Fruit fly (Drosophila melanogaster) whole organism, embryonic: Measurements from ENCODE around the gene CG12115.

Source experiments
- CG11560 ChIP-seq: fragments of 200-800 bp; sonication (Bioruptor generic); IDR thresholded peaks from 3 replicates; pipeline ENCODE4 v1.3.6; 2022; ENCODE audit warnings: missing biosample characterization, missing genetic modification characterization
- CG12104 ChIP-seq: fragments of 200-800 bp; sonication (Bioruptor generic); optimal IDR thresholded peaks from 3 replicates; lab custom pipeline; 2016; ENCODE audit warnings: missing biosample characterization, missing genetic modification characterization
- CG14014 ChIP-seq: fragments of 200-800 bp; sonication (Bioruptor generic); IDR thresholded peaks from 2 replicates; pipeline ENCODE4 v1.3.6; 2022; ENCODE audit warnings: missing biosample characterization, missing genetic modification characterization
- CG14965 ChIP-seq: fragments of 200-800 bp; sonication (Bioruptor generic); optimal IDR thresholded peaks from 2 replicates; lab custom pipeline; 2016; ENCODE audit warnings: missing biosample characterization, missing genetic modification characterization, borderline replicate concordance
- CG1603 ChIP-seq: fragments of 200-800 bp; sonication (Bioruptor generic); optimal IDR thresholded peaks from 2 replicates; lab custom pipeline; 2019; ENCODE audit warnings: missing biosample characterization, mild to moderate bottlenecking, missing genetic modification characterization, moderate library complexity
- CG1647 ChIP-seq: fragments of 200-800 bp; sonication (Bioruptor generic); optimal IDR thresholded peaks from 3 replicates; lab custom pipeline; 2016; ENCODE audit warnings: missing biosample characterization, missing genetic modification characterization
- CG16815 ChIP-seq: fragments of 200-800 bp; sonication (Bioruptor generic); optimal IDR thresholded peaks from 3 replicates; lab custom pipeline; 2017; ENCODE audit warnings: missing biosample characterization, mild to moderate bottlenecking, missing genetic modification characterization
- CG2129 ChIP-seq: fragments of 200-800 bp; sonication (Bioruptor generic); IDR thresholded peaks from 2 replicates; pipeline ENCODE4 v1.3.6; 2022; ENCODE audit warnings: missing biosample characterization, missing genetic modification characterization; ENCODE audit not compliant: partially characterized antibody
- CG30020 ChIP-seq: fragments of 200-800 bp; optimal IDR thresholded peaks from 2 replicates; lab custom pipeline; 2019; ENCODE audit warnings: missing biosample characterization, mild to moderate bottlenecking, missing genetic modification characterization, moderate library complexity
- CG31388 ChIP-seq: fragments of 200-800 bp; sonication (Bioruptor generic); optimal IDR thresholded peaks from 2 replicates; lab custom pipeline; 2016; ENCODE audit warnings: missing biosample characterization, missing genetic modification characterization
- CG4328 ChIP-seq: fragments of 200-800 bp; sonication (Bioruptor generic); optimal IDR thresholded peaks from 3 replicates; lab custom pipeline; 2017; ENCODE audit warnings: missing biosample characterization, missing genetic modification reagents, missing genetic modification characterization
- CG43689 ChIP-seq: fragments of 200-800 bp; sonication (Bioruptor generic); IDR thresholded peaks from 2 replicates; pipeline ENCODE4 v1.3.6; 2022; ENCODE audit warnings: missing biosample characterization, missing genetic modification characterization
- CG4404 ChIP-seq: fragments of 200-800 bp; sonication (Bioruptor generic); IDR thresholded peaks from 2 replicates; pipeline ENCODE4 v1.3.6; 2022; ENCODE audit warnings: missing biosample characterization, missing genetic modification characterization
- CG4820 ChIP-seq: fragments of 200-800 bp; sonication (Bioruptor generic); optimal IDR thresholded peaks from 3 replicates; lab custom pipeline; 2016; ENCODE audit warnings: missing biosample characterization, missing genetic modification characterization
- CG6175 ChIP-seq: fragments of 200-800 bp; sonication (Bioruptor generic); IDR thresholded peaks from 3 replicates; pipeline ENCODE4 v1.3.6; 2022; ENCODE audit warnings: missing biosample characterization, missing genetic modification characterization
- CG6254 ChIP-seq: fragments of 200-800 bp; sonication (Bioruptor generic); optimal IDR thresholded peaks from 3 replicates; lab custom pipeline; 2017; ENCODE audit warnings: mild to moderate bottlenecking, missing biosample characterization, missing genetic modification reagents, missing genetic modification characterization
- CG6272 ChIP-seq: fragments of 200-800 bp; sonication (Bioruptor generic); IDR thresholded peaks from 2 replicates; pipeline ENCODE4 v1.3.6; 2022; ENCODE audit warnings: missing biosample characterization, missing genetic modification characterization
- CG6813 ChIP-seq: fragments of 200-800 bp; sonication (Bioruptor generic); optimal IDR thresholded peaks from 2 replicates; lab custom pipeline; 2017; ENCODE audit warnings: missing biosample characterization, missing genetic modification characterization, mild to moderate bottlenecking, moderate library complexity, missing genetic modification reagents
- CG8290 ChIP-seq, 3 experiments: fragments of 200-800 bp; sonication (Bioruptor generic); optimal IDR thresholded peaks; 2 replicates each; lab custom pipeline; 2016 to 2019; ENCODE audit warnings: missing biosample characterization in 3 of 3, missing genetic modification characterization in 3 of 3, mild to moderate bottlenecking in 2 of 3, moderate library complexity in 1 of 3
- CG8944 ChIP-seq: fragments of 200-800 bp; sonication (Bioruptor generic); optimal IDR thresholded peaks from 3 replicates; lab custom pipeline; 2016; ENCODE audit warnings: missing biosample characterization, missing genetic modification characterization
- CG9727 ChIP-seq: fragments of 200-800 bp; sonication (Bioruptor generic); optimal IDR thresholded peaks from 3 replicates; lab custom pipeline; 2017; ENCODE audit warnings: missing biosample characterization, mild to moderate bottlenecking, missing genetic modification characterization
- D19B ChIP-seq: fragments of 200-800 bp; sonication (Bioruptor generic); optimal IDR thresholded peaks from 2 replicates; lab custom pipeline; 2017; ENCODE audit warnings: missing biosample characterization, mild to moderate bottlenecking, missing genetic modification characterization
- Deaf1 ChIP-seq: fragments of 200-800 bp; optimal IDR thresholded peaks from 3 replicates; lab custom pipeline; 2019; ENCODE audit warnings: missing biosample characterization, mild to moderate bottlenecking, missing genetic modification characterization, moderate library complexity
- Dll ChIP-seq: fragments of 200-800 bp; sonication (Bioruptor generic); IDR thresholded peaks from 4 replicates; pipeline ENCODE4 v1.3.6; 2022; ENCODE audit warnings: missing biosample characterization, missing genetic modification characterization; ENCODE audit not compliant: partially characterized antibody
- Doc2 ChIP-seq: fragments of 200-800 bp; sonication (Bioruptor generic); IDR thresholded peaks from 2 replicates; pipeline ENCODE4 v1.3.6; 2022; ENCODE audit warnings: missing biosample characterization, missing genetic modification characterization
- Eip74EF ChIP-seq, 2 experiments: fragments of 200-800 bp in 1 of 2; fragments of >200 bp in 1 of 2; sonication (Bioruptor generic) in 1 of 2; optimal IDR thresholded peaks; 2 replicates each; lab custom pipeline; 2017 to 2019; ENCODE audit warnings: missing biosample characterization in 2 of 2, missing genetic modification characterization in 2 of 2, mild to moderate bottlenecking in 1 of 2, moderate library complexity in 1 of 2
- Elba2 ChIP-seq: fragments of 200-800 bp; sonication (Bioruptor generic); optimal IDR thresholded peaks from 3 replicates; lab custom pipeline; 2016; ENCODE audit warnings: missing biosample characterization, missing genetic modification characterization
- Ets97D ChIP-seq: fragments of 200-800 bp; sonication (Bioruptor generic); optimal IDR thresholded peaks from 3 replicates; lab custom pipeline; 2016; ENCODE audit warnings: missing biosample characterization, missing genetic modification characterization
- H15 ChIP-seq: fragments of 200-800 bp; sonication (Bioruptor generic); IDR thresholded peaks from 3 replicates; pipeline ENCODE4 v1.3.6; 2022; ENCODE audit warnings: missing biosample characterization, missing genetic modification characterization
- Hand ChIP-seq: fragments of 200-800 bp; sonication (Bioruptor generic); optimal IDR thresholded peaks from 2 replicates; lab custom pipeline; 2017; ENCODE audit warnings: mild to moderate bottlenecking, missing biosample characterization, missing genetic modification reagents, missing genetic modification characterization
- Hey ChIP-seq: fragments of 200-800 bp; sonication (Bioruptor generic); optimal IDR thresholded peaks from 3 replicates; lab custom pipeline; 2018; ENCODE audit warnings: missing biosample characterization, mild to moderate bottlenecking, missing genetic modification characterization
- HmgD ChIP-seq: fragments of 200-800 bp; sonication (Bioruptor generic); optimal IDR thresholded peaks from 3 replicates; lab custom pipeline; 2016; ENCODE audit warnings: missing biosample characterization, missing genetic modification characterization
- Hmr ChIP-seq: fragments of 200-800 bp; sonication (Bioruptor generic); optimal IDR thresholded peaks from 3 replicates; lab custom pipeline; 2017; ENCODE audit warnings: mild to moderate bottlenecking, missing biosample characterization, missing genetic modification reagents, missing genetic modification characterization
- Jarid2 ChIP-seq: fragments of 200-800 bp; sonication (Bioruptor generic); optimal IDR thresholded peaks from 3 replicates; lab custom pipeline; 2017; ENCODE audit warnings: mild to moderate bottlenecking, missing biosample characterization, missing genetic modification reagents, missing genetic modification characterization
- NC2α ChIP-seq: fragments of 200-800 bp; sonication (Bioruptor generic); optimal IDR thresholded peaks from 2 replicates; lab custom pipeline; 2016; ENCODE audit warnings: missing biosample characterization, missing genetic modification characterization
- NfI ChIP-seq: fragments of 200-800 bp; sonication (Bioruptor generic); optimal IDR thresholded peaks from 3 replicates; lab custom pipeline; 2018; ENCODE audit warnings: missing biosample characterization, mild to moderate bottlenecking, missing genetic modification characterization, moderate library complexity
- Poxn ChIP-seq: fragments of 200-800 bp; sonication (Bioruptor generic); IDR thresholded peaks from 2 replicates; pipeline ENCODE4 v1.3.6; 2022; ENCODE audit warnings: missing biosample characterization, missing genetic modification characterization
- amos ChIP-seq: fragments of 200-800 bp; sonication (Bioruptor generic); IDR thresholded peaks from 2 replicates; pipeline ENCODE4 v1.3.6; 2022; ENCODE audit warnings: missing biosample characterization, missing genetic modification characterization; ENCODE audit not compliant: partially characterized antibody
- chinmo ChIP-seq: fragments of 200-800 bp; sonication (Bioruptor generic); IDR thresholded peaks from 4 replicates; pipeline ENCODE4 v1.3.6; 2022; ENCODE audit warnings: missing biosample characterization, missing genetic modification characterization; ENCODE audit not compliant: partially characterized antibody
- chm ChIP-seq: fragments of 200-800 bp; sonication (Bioruptor generic); IDR thresholded peaks from 2 replicates; pipeline ENCODE4 v1.3.6; 2022; ENCODE audit warnings: missing biosample characterization, missing genetic modification characterization
- fd3F ChIP-seq: fragments of 200-800 bp; sonication (Bioruptor generic); optimal IDR thresholded peaks from 2 replicates; lab custom pipeline; 2018; ENCODE audit warnings: missing biosample characterization, mild to moderate bottlenecking, missing genetic modification characterization, moderate library complexity
- fd96Cb ChIP-seq: fragments of 200-800 bp; sonication (Bioruptor generic); optimal IDR thresholded peaks from 2 replicates; lab custom pipeline; 2018; ENCODE audit warnings: missing biosample characterization, mild to moderate bottlenecking, missing genetic modification characterization, moderate library complexity
- fru ChIP-seq: fragments of >200 bp; optimal IDR thresholded peaks from 2 replicates; lab custom pipeline; 2017
- ken ChIP-seq: fragments of 200-800 bp; sonication (Bioruptor generic); IDR thresholded peaks from 3 replicates; pipeline ENCODE4 v1.3.6; 2022; ENCODE audit warnings: missing biosample characterization, missing genetic modification characterization
- nau ChIP-seq: fragments of 200-800 bp; sonication (Bioruptor generic); optimal IDR thresholded peaks from 3 replicates; lab custom pipeline; 2017; ENCODE audit warnings: missing biosample characterization, mild to moderate bottlenecking, missing genetic modification characterization, missing genetic modification reagents
- slbo ChIP-seq: fragments of 200-800 bp; sonication (Bioruptor generic); IDR thresholded peaks from 2 replicates; pipeline ENCODE4 v1.3.6; 2022; ENCODE audit warnings: missing biosample characterization, missing genetic modification characterization
- unc-4 ChIP-seq: fragments of 200-800 bp; sonication (Bioruptor generic); IDR thresholded peaks from 2 replicates; pipeline ENCODE4 v1.3.6; 2022; ENCODE audit warnings: missing biosample characterization, missing genetic modification characterization; ENCODE audit not compliant: partially characterized antibody
- zfh1 ChIP-seq: fragments of 200-800 bp; sonication (Bioruptor generic); IDR thresholded peaks from 3 replicates; pipeline ENCODE4 v1.3.6; 2022; ENCODE audit warnings: missing biosample characterization, missing genetic modification characterization

The CG12115 gene

DNA sequence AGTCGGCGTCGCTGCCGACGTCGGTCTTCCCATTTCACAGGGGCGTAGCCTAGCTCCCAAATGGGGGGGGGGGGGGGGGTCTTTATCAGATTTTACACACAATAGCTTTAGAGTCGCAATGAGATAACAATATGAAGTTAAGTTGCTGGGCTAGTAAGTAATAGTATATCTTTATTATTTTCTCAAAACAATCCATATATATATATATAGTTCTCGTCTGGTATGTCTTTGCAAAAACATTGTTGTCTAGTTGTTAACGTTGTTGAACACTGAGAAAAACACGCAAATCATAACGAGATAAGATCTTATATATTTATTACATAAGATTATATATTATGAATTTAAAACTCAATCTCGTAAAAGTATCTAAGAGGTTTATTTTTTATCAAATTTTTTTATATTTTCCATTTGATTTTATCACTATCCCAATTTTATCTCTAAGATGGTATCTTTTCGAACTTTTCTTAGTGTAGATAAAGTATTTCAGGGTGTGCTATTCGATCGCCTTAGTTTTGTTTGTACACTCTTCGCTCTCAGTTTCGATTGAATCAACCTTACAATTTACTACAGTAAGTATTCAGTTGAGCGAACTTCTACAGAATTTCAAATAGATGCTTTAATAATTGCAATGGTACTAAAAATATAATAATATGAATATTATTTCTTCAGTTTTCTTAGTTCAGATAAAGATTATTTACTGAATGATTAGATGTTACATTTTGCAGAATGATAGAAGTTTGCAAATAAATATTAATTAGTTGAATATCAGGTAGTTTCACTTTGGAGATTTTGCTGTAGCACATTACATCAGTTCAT lies 11.7 kb upstream of the CG12115 start (continued):
- TF ChIP-seq amos (GFP tag; lab: Robert Waterston, UW), result no peak
- TF ChIP-seq CG1603 (tag; lab: Kevin White, UChicago), result peak; percentile 17
- peak; percentile 68 for TF ChIP-seq CG6813 (GFP tag; lab: Kevin White, UChicago)
- TF ChIP-seq Poxn (GFP tag; lab: Robert Waterston, UW), result peak; percentile 65; the same call in 1 of the 2 replicates
- no peak for TF ChIP-seq HmgD (GFP tag; lab: Kevin White, UChicago)
- peak; percentile 82 for TF ChIP-seq CG6175 (GFP tag; lab: Robert Waterston, UW)
- TF ChIP-seq zfh1 (GFP tag; lab: Robert Waterston, UW), result peak; percentile 66; the same call in 2 of the 3 replicates
- peak; percentile 68 for TF ChIP-seq CG16815 (GFP tag; lab: Kevin White, UChicago)
- TF ChIP-seq CG1647 (GFP tag; lab: Kevin White, UChicago), result no peak
- peak; percentile 58; the same call in 1 of the 2 replicates for TF ChIP-seq chm (GFP tag; lab: Robert Waterston, UW)
- peak in 1 of 2 experiments; percentile 31 for TF ChIP-seq Eip74EF (GFP tag; optimal IDR thresholded peaks at IDR 0.05; lab: Kevin White, UChicago)
- peak; percentile 78 for TF ChIP-seq CG9727
- TF ChIP-seq nau (GFP tag; lab: Kevin White, UChicago), result no peak
- no peak for TF ChIP-seq CG4820 (GFP tag; lab: Kevin White, UChicago)
- TF ChIP-seq CG4328, result peak; percentile 43
- no peak for TF ChIP-seq CG31388 (GFP tag; lab: Kevin White, UChicago)
- peak; percentile 69 for TF ChIP-seq NfI (GFP tag; lab: Kevin White, UChicago)
- peak; percentile 43 for TF ChIP-seq CG12104 (GFP tag; lab: Kevin White, UChicago)
- TF ChIP-seq CG6272, result peak; percentile 72; the same call in 1 of the 2 replicates
- TF ChIP-seq CG30020 (tag; lab: Kevin White, UChicago), result no peak
- no peak for TF ChIP-seq CG6254 (GFP tag; lab: Kevin White, UChicago)
- peak; percentile 96 for TF ChIP-seq slbo (GFP tag; lab: Robert Waterston, UW)
- TF ChIP-seq CG8290 (GFP tag; optimal IDR thresholded peaks at IDR 0.05; lab: Kevin White, UChicago), result no peak
- peak in 1 of 2 experiments; percentile 84 for TF ChIP-seq CG8290 (tag; optimal IDR thresholded peaks at IDR 0.05; lab: Kevin White, UChicago)
- TF ChIP-seq Hey (tag; lab: Kevin White, UChicago), result no peak
- TF ChIP-seq Dll (GFP tag; lab: Robert Waterston, UW), result no peak
- peak; percentile 89 for TF ChIP-seq CG14014 (GFP tag; lab: Robert Waterston, UW)
- peak; percentile 79 for TF ChIP-seq CG11560 (tag; lab: Robert Waterston, UW)
- TF ChIP-seq CG4404, result peak; percentile 66; the same call in 1 of the 2 replicates
- TF ChIP-seq chinmo, result no peak
- TF ChIP-seq Jarid2 (GFP tag; lab: Kevin White, UChicago), result peak; percentile 47
- no peak for TF ChIP-seq CG2129 (GFP tag; lab: Robert Waterston, UW)
- peak; percentile 73 for TF ChIP-seq D19B
- TF ChIP-seq H15 (GFP tag; lab: Robert Waterston, UW), result peak; percentile 70; the same call in 2 of the 3 replicates
- TF ChIP-seq CG43689, result peak; percentile 53; the same call in 1 of the 2 replicates
- TF ChIP-seq CG8944 (GFP tag; lab: Kevin White, UChicago), result no peak
- TF ChIP-seq fru (lab: Kevin White, UChicago), result no peak
- TF ChIP-seq Doc2 (GFP tag; lab: Robert Waterston, UW), result peak; percentile 40; the same call in 1 of the 2 replicates
- peak; percentile 90 for TF ChIP-seq Hmr (GFP tag; lab: Kevin White, UChicago)
- TF ChIP-seq CG14965 (GFP tag; lab: Kevin White, UChicago), result no peak
- peak; percentile 82 for TF ChIP-seq ken (GFP tag; lab: Robert Waterston, UW)
- TF ChIP-seq Elba2 (GFP tag; lab: Kevin White, UChicago), result no peak
- peak; percentile 37 for TF ChIP-seq Deaf1
- TF ChIP-seq fd96Cb, result peak; percentile 39
- TF ChIP-seq unc-4 (GFP tag; lab: Robert Waterston, UW), result no peak
- no peak for TF ChIP-seq Ets97D (GFP tag; lab: Kevin White, UChicago)
- TF ChIP-seq NC2α (GFP tag; lab: Kevin White, UChicago), result no peak
- peak; percentile 77 for TF ChIP-seq fd3F (GFP tag; lab: Kevin White, UChicago)
- peak; percentile 72 for TF ChIP-seq Hand (GFP tag; lab: Kevin White, UChicago)
